Fruit fly (Drosophila melanogaster) whole organism, embryonic: ENCODE results near the gene Dmtn.
A peak's percentile ranks its signal among the peaks of the same experiment; 100 is the strongest.

Source experiments
- Bteb2 ChIP-seq: fragments of 200-800 bp; sonication (Bioruptor generic); optimal IDR thresholded peaks from 2 replicates; lab custom pipeline; 2016; ENCODE audit warnings: missing biosample characterization, missing genetic modification characterization
- CG10366 ChIP-seq: fragments of 200-800 bp; sonication (Bioruptor generic); IDR thresholded peaks from 2 replicates; pipeline ENCODE4 v1.3.6; 2022; ENCODE audit warnings: missing biosample characterization, missing genetic modification characterization
- CG10565 ChIP-seq: fragments of 200-800 bp; sonication (Bioruptor generic); optimal IDR thresholded peaks from 3 replicates; lab custom pipeline; 2016; ENCODE audit warnings: missing biosample characterization, mild to moderate bottlenecking, missing genetic modification characterization
- CG11560 ChIP-seq: fragments of 200-800 bp; sonication (Bioruptor generic); IDR thresholded peaks from 3 replicates; pipeline ENCODE4 v1.3.6; 2022; ENCODE audit warnings: missing biosample characterization, missing genetic modification characterization
- CG12299 ChIP-seq: fragments of 200-800 bp; sonication (Bioruptor generic); optimal IDR thresholded peaks from 2 replicates; lab custom pipeline; 2018; ENCODE audit warnings: missing biosample characterization, mild to moderate bottlenecking, missing genetic modification characterization
- CG13123 ChIP-seq: fragments of 200-800 bp; sonication (Bioruptor generic); optimal IDR thresholded peaks from 2 replicates; lab custom pipeline; 2016; ENCODE audit warnings: missing biosample characterization, missing genetic modification characterization
- CG14050 ChIP-seq: fragments of 200-800 bp; sonication (Bioruptor generic); IDR thresholded peaks from 3 replicates; pipeline ENCODE4 v1.3.6; 2022; ENCODE audit warnings: missing biosample characterization, missing genetic modification characterization
- CG15073 ChIP-seq: fragments of 200-800 bp; sonication (Bioruptor generic); optimal IDR thresholded peaks from 2 replicates; lab custom pipeline; 2016; ENCODE audit warnings: missing biosample characterization, missing genetic modification characterization
- CG2875 ChIP-seq: fragments of 200-800 bp; sonication (Bioruptor generic); optimal IDR thresholded peaks from 2 replicates; lab custom pipeline; 2017; ENCODE audit warnings: missing biosample characterization, mild to moderate bottlenecking, missing genetic modification characterization, missing genetic modification reagents
- CG30020 ChIP-seq: fragments of 200-800 bp; optimal IDR thresholded peaks from 2 replicates; lab custom pipeline; 2019; ENCODE audit warnings: missing biosample characterization, mild to moderate bottlenecking, missing genetic modification characterization, moderate library complexity
- CG3847 ChIP-seq: fragments of 200-800 bp; sonication (Bioruptor generic); IDR thresholded peaks from 2 replicates; pipeline ENCODE4 v1.3.6; 2022; ENCODE audit warnings: missing biosample characterization, missing genetic modification characterization
- CG4328 ChIP-seq: fragments of 200-800 bp; sonication (Bioruptor generic); optimal IDR thresholded peaks from 3 replicates; lab custom pipeline; 2017; ENCODE audit warnings: missing biosample characterization, missing genetic modification reagents, missing genetic modification characterization
- CG4404 ChIP-seq: fragments of 200-800 bp; sonication (Bioruptor generic); IDR thresholded peaks from 2 replicates; pipeline ENCODE4 v1.3.6; 2022; ENCODE audit warnings: missing biosample characterization, missing genetic modification characterization
- CG5180 ChIP-seq: fragments of 200-800 bp; sonication (Bioruptor generic); optimal IDR thresholded peaks from 3 replicates; lab custom pipeline; 2017; ENCODE audit warnings: missing biosample characterization, missing genetic modification characterization, mild to moderate bottlenecking, moderate library complexity, missing genetic modification reagents
- CG6683 ChIP-seq: fragments of 200-800 bp; sonication (Bioruptor generic); optimal IDR thresholded peaks from 2 replicates; lab custom pipeline; 2017; ENCODE audit warnings: missing biosample characterization, mild to moderate bottlenecking, missing genetic modification characterization, missing genetic modification reagents
- CG7271 ChIP-seq: fragments of 200-800 bp; sonication (Bioruptor generic); optimal IDR thresholded peaks from 2 replicates; lab custom pipeline; 2018; ENCODE audit warnings: missing biosample characterization, mild to moderate bottlenecking, missing genetic modification characterization, moderate library complexity
- CG8089 ChIP-seq: fragments of 200-800 bp; sonication (Bioruptor generic); optimal IDR thresholded peaks from 3 replicates; lab custom pipeline; 2016; ENCODE audit warnings: missing biosample characterization, missing genetic modification characterization
- CG8281 ChIP-seq: fragments of 200-800 bp; sonication (Bioruptor generic); optimal IDR thresholded peaks from 2 replicates; lab custom pipeline; 2018; ENCODE audit warnings: missing biosample characterization, mild to moderate bottlenecking, missing genetic modification characterization, moderate library complexity
- CG9817 ChIP-seq: fragments of 200-800 bp; sonication (Bioruptor generic); optimal IDR thresholded peaks from 2 replicates; lab custom pipeline; 2018; ENCODE audit warnings: missing biosample characterization, mild to moderate bottlenecking, missing genetic modification characterization, moderate library complexity
- Dbx ChIP-seq: fragments of 200-800 bp; sonication (Bioruptor generic); IDR thresholded peaks from 3 replicates; pipeline ENCODE4 v1.3.6; 2022; ENCODE audit warnings: missing biosample characterization, missing genetic modification characterization
- Dll ChIP-seq: fragments of 200-800 bp; sonication (Bioruptor generic); IDR thresholded peaks from 4 replicates; pipeline ENCODE4 v1.3.6; 2022; ENCODE audit warnings: missing biosample characterization, missing genetic modification characterization; ENCODE audit not compliant: partially characterized antibody
- Dp ChIP-seq: fragments of 200-800 bp; sonication (Bioruptor generic); optimal IDR thresholded peaks from 2 replicates; lab custom pipeline; 2018; ENCODE audit warnings: missing biosample characterization, mild to moderate bottlenecking, missing genetic modification characterization, moderate library complexity
- Drgx ChIP-seq: fragments of 200-800 bp; sonication (Bioruptor generic); IDR thresholded peaks from 2 replicates; pipeline ENCODE4 v1.3.6; 2022; ENCODE audit warnings: missing biosample characterization, missing genetic modification characterization
- E2f1 ChIP-seq: fragments of 200-800 bp; sonication (Bioruptor generic); IDR thresholded peaks from 2 replicates; pipeline ENCODE4 v1.3.6; 2022; ENCODE audit warnings: missing biosample characterization, missing genetic modification characterization
- E2f2 ChIP-seq: fragments of 200-800 bp; sonication (Bioruptor generic); IDR thresholded peaks from 2 replicates; pipeline ENCODE4 v1.3.6; 2022; ENCODE audit warnings: missing biosample characterization, missing genetic modification characterization
- HLH4C ChIP-seq: fragments of 200-800 bp; sonication (Bioruptor generic); IDR thresholded peaks from 3 replicates; pipeline ENCODE4 v1.3.6; 2022; ENCODE audit warnings: missing biosample characterization, missing genetic modification characterization; ENCODE audit not compliant: partially characterized antibody
- Hand ChIP-seq: fragments of 200-800 bp; sonication (Bioruptor generic); optimal IDR thresholded peaks from 2 replicates; lab custom pipeline; 2017; ENCODE audit warnings: mild to moderate bottlenecking, missing biosample characterization, missing genetic modification reagents, missing genetic modification characterization
- HmgZ ChIP-seq: fragments of 200-800 bp; sonication (Bioruptor generic); optimal IDR thresholded peaks from 2 replicates; lab custom pipeline; 2018; ENCODE audit warnings: missing biosample characterization, mild to moderate bottlenecking, missing genetic modification characterization
- Mad ChIP-seq: fragments of 200-800 bp; sonication (Bioruptor generic); optimal IDR thresholded peaks from 2 replicates; lab custom pipeline; 2016; ENCODE audit warnings: missing biosample characterization, missing genetic modification characterization
- NK7.1 ChIP-seq: fragments of 200-800 bp; sonication (Bioruptor generic); optimal IDR thresholded peaks from 3 replicates; lab custom pipeline; 2016; ENCODE audit warnings: missing biosample characterization, missing genetic modification characterization
- NfI ChIP-seq: fragments of 200-800 bp; sonication (Bioruptor generic); optimal IDR thresholded peaks from 3 replicates; lab custom pipeline; 2018; ENCODE audit warnings: missing biosample characterization, mild to moderate bottlenecking, missing genetic modification characterization, moderate library complexity
- Opbp ChIP-seq: fragments of 200-800 bp; sonication (Bioruptor generic); IDR thresholded peaks from 3 replicates; pipeline ENCODE4 v1.3.6; 2022; ENCODE audit warnings: missing biosample characterization, missing genetic modification characterization; ENCODE audit not compliant: partially characterized antibody
- TFAM ChIP-seq: fragments of 200-800 bp; sonication (Bioruptor generic); optimal IDR thresholded peaks from 2 replicates; lab custom pipeline; 2017; ENCODE audit warnings: missing biosample characterization, missing genetic modification characterization, inconsistent platforms
- YL-1 ChIP-seq: fragments of 200-800 bp; sonication (Bioruptor generic); optimal IDR thresholded peaks from 3 replicates; lab custom pipeline; 2017; ENCODE audit warnings: missing biosample characterization, mild to moderate bottlenecking, missing genetic modification characterization
- ase ChIP-seq: fragments of 200-800 bp; sonication (Bioruptor generic); IDR thresholded peaks from 3 replicates; pipeline ENCODE4 v1.3.6; 2022; ENCODE audit warnings: missing biosample characterization, missing genetic modification characterization
- bbx ChIP-seq: fragments of 200-800 bp; sonication (Bioruptor generic); IDR thresholded peaks from 2 replicates; pipeline ENCODE4 v1.3.6; 2022; ENCODE audit warnings: missing biosample characterization, missing genetic modification characterization; ENCODE audit not compliant: partially characterized antibody
- chm ChIP-seq: fragments of 200-800 bp; sonication (Bioruptor generic); IDR thresholded peaks from 2 replicates; pipeline ENCODE4 v1.3.6; 2022; ENCODE audit warnings: missing biosample characterization, missing genetic modification characterization
- ci ChIP-seq: fragments of 200-800 bp; sonication (Bioruptor generic); IDR thresholded peaks from 3 replicates; pipeline ENCODE4 v1.3.6; 2022; ENCODE audit warnings: missing biosample characterization, missing genetic modification characterization
- en ChIP-seq: fragments of 200-800 bp; sonication (Bioruptor generic); optimal IDR thresholded peaks from 2 replicates; lab custom pipeline; 2016; ENCODE audit warnings: missing biosample characterization, missing genetic modification characterization
- eyg ChIP-seq: fragments of 200-800 bp; sonication (Bioruptor generic); optimal IDR thresholded peaks from 3 replicates; lab custom pipeline; 2016; ENCODE audit warnings: missing biosample characterization, missing genetic modification characterization
- gsb ChIP-seq: fragments of 200-800 bp; sonication (Bioruptor generic); IDR thresholded peaks from 2 replicates; pipeline ENCODE4 v1.3.6; 2022; ENCODE audit warnings: missing biosample characterization, missing genetic modification characterization
- insv ChIP-seq, 2 experiments: fragments of 200-800 bp; sonication (Bioruptor generic); optimal IDR thresholded peaks; 3 replicates each; lab custom pipeline; 2016 to 2018; ENCODE audit warnings: missing biosample characterization in 2 of 2, missing genetic modification characterization in 2 of 2
- jigr1 ChIP-seq: fragments of 200-800 bp; sonication (Bioruptor generic); IDR thresholded peaks from 3 replicates; pipeline ENCODE4 v1.3.6; 2022; ENCODE audit warnings: missing biosample characterization, missing genetic modification characterization
- kah ChIP-seq: fragments of 200-800 bp; sonication (Bioruptor generic); optimal IDR thresholded peaks from 2 replicates; lab custom pipeline; 2018; ENCODE audit warnings: missing biosample characterization, mild to moderate bottlenecking, missing genetic modification characterization
- maf-S ChIP-seq: fragments of 200-800 bp; sonication (Bioruptor generic); optimal IDR thresholded peaks from 2 replicates; lab custom pipeline; 2016; ENCODE audit warnings: missing biosample characterization, missing genetic modification characterization
- oc ChIP-seq: fragments of 200-800 bp; sonication (Bioruptor generic); optimal IDR thresholded peaks from 2 replicates; lab custom pipeline; 2018; ENCODE audit warnings: missing biosample characterization, mild to moderate bottlenecking, missing genetic modification characterization, moderate library complexity
- p53 ChIP-seq: fragments of 200-800 bp; sonication (Bioruptor generic); optimal IDR thresholded peaks from 2 replicates; lab custom pipeline; 2016; ENCODE audit warnings: missing biosample characterization, missing genetic modification characterization
- sens ChIP-seq: fragments of 200-800 bp; sonication (Bioruptor generic); peaks from one replicate; lab custom pipeline; 2016; ENCODE audit warnings: missing biosample characterization, missing genetic modification characterization
- sob ChIP-seq: fragments of 200-800 bp; sonication (Bioruptor generic); IDR thresholded peaks from 2 replicates; pipeline ENCODE4 v1.3.6; 2022; ENCODE audit warnings: missing biosample characterization, missing genetic modification characterization
- trh ChIP-seq: fragments of 200-800 bp; sonication (Bioruptor generic); optimal IDR thresholded peaks from 2 replicates; lab custom pipeline; 2016; ENCODE audit warnings: missing biosample characterization, missing genetic modification characterization
- tx ChIP-seq: fragments of 200-800 bp; sonication (Bioruptor generic); optimal IDR thresholded peaks from 2 replicates; lab custom pipeline; 2016; ENCODE audit warnings: missing biosample characterization, missing genetic modification characterization
- vfl ChIP-seq: fragments of 200-800 bp; sonication (Bioruptor generic); optimal IDR thresholded peaks from 2 replicates; lab custom pipeline; 2016; ENCODE audit warnings: missing biosample characterization, missing genetic modification characterization

The Dmtn gene

DNA sequence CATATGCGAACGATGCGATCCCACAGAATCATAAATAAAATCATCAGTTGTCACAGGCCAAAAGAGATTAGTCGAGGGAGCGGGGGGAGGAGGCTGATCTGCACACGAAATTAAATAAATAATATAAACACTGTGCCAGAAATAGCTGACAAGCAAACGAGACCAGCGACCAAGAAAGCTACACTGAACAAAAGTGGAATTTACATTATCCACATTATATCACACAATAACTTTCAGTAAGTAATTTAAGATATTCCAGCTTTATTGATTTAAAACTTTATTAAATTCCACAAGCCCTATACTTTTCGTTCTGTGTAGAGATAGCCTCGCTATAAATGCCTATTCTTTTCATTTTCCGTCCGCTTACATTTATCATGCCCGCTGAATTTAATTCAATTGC lies 1.5 kb downstream of the Dmtn start (continued):
- TF ChIP-seq E2f1 (GFP tag; lab: Robert Waterston, UW) (peak; percentile 87), CG5180 (peak; percentile 19), gsb (GFP tag; lab: Robert Waterston, UW) (peak; percentile 80), CG8089 (peak; percentile 48), jigr1 (no peak), sob (GFP tag; lab: Robert Waterston, UW) (peak; percentile 88), CG2875 (GFP tag; lab: Kevin White, UChicago) (peak; percentile 65), eyg (GFP tag; lab: Kevin White, UChicago) (peak; percentile 28), CG15073 (peak; percentile 6), YL-1 (GFP tag; lab: Kevin White, UChicago) (no peak), CG10565 (GFP tag; lab: Kevin White, UChicago) (no peak), CG7271 (no peak), HmgZ (peak; percentile 67), CG11560 (tag; lab: Robert Waterston, UW) (peak; percentile 61; the same call in 1 of the 3 replicates), ase (GFP tag; lab: Robert Waterston, UW) (peak; percentile 82), Dll (GFP tag; lab: Robert Waterston, UW) (no peak), p53 (GFP tag; lab: Kevin White, UChicago) (no peak), sens (GFP tag; lab: Kevin White, UChicago) (peak; percentile 92), vfl (GFP tag; lab: Kevin White, UChicago) (no peak), bbx (GFP tag; lab: Robert Waterston, UW) (no peak), CG8281 (tag; lab: Kevin White, UChicago) (peak; percentile 24), Bteb2 (GFP tag; lab: Kevin White, UChicago) (peak; percentile 36), CG9817 (tag; lab: Kevin White, UChicago) (peak; percentile 74), NK7.1 (GFP tag; lab: Kevin White, UChicago) (peak; percentile 51), NfI (GFP tag; lab: Kevin White, UChicago) (peak; percentile 64), tx (GFP tag; lab: Kevin White, UChicago) (peak; percentile 71), ci (peak; percentile 93), CG4404 (GFP tag; lab: Robert Waterston, UW) (peak; percentile 66), E2f2 (GFP tag; lab: Robert Waterston, UW) (peak; percentile 64; the same call in 1 of the 2 replicates), Dp (GFP tag; lab: Kevin White, UChicago) (no peak), trh (GFP tag; lab: Kevin White, UChicago) (peak; percentile 74), CG13123 (GFP tag; lab: Kevin White, UChicago) (peak; percentile 50), kah (GFP tag; lab: Kevin White, UChicago) (peak; percentile 3), oc (tag; lab: Kevin White, UChicago) (peak; percentile 84), Opbp (GFP tag; lab: Robert Waterston, UW) (no peak), TFAM (GFP tag; lab: Kevin White, UChicago) (no peak), CG12299 (tag; lab: Kevin White, UChicago) (peak; percentile 58), chm (peak; percentile 87), CG10366 (GFP tag; lab: Robert Waterston, UW) (peak; percentile 88), en (GFP tag; lab: Kevin White, UChicago) (peak; percentile 40), HLH4C (no peak), Mad (GFP tag; lab: Kevin White, UChicago) (peak; percentile 17), CG6683 (GFP tag; lab: Kevin White, UChicago) (no peak), CG14050 (GFP tag; lab: Robert Waterston, UW) (peak; percentile 78), insv (GFP tag; optimal IDR thresholded peaks at IDR 0.05; lab: Kevin White, UChicago) (no peak), Dbx (GFP tag; lab: Robert Waterston, UW) (no peak; the same call in 1 of the 3 replicates), CG30020 (tag; lab: Kevin White, UChicago) (peak; percentile 1), Hand (GFP tag; lab: Kevin White, UChicago) (no peak), CG3847 (peak; percentile 82), maf-S (GFP tag; lab: Kevin White, UChicago) (peak; percentile 68), Drgx (GFP tag; lab: Robert Waterston, UW) (peak; percentile 89), CG4328 (GFP tag; lab: Kevin White, UChicago) (peak; percentile 54)
